Worm (Caenorhabditis elegans) whole organism, L4 larva: ENCODE measurements around the gene Y41D4B.24.

Experiments used
- R02D3.7 ChIP-seq: fragments of 150-350 bp; sonication (generic microtip); optimal IDR thresholded peaks from 3 replicates; lab custom pipeline; 2014; ENCODE audit warnings: missing biosample characterization, missing genetic modification characterization
- Y48G9A.11 ChIP-seq: fragments of 200-800 bp; sonication (Bioruptor generic); IDR thresholded peaks from 2 replicates; pipeline ENCODE4 v1.3.6; 2022; ENCODE audit warnings: missing genetic modification reagents, missing genetic modification characterization, missing compliant biosample characterization
- ZK546.5 ChIP-seq, 2 experiments: sonication (generic microtip); optimal IDR thresholded peaks; 2 replicates each; lab custom pipeline; 2017; ENCODE audit warnings: missing biosample characterization in 2 of 2, missing genetic modification characterization in 2 of 2
- aly-2 ChIP-seq: sonication (generic microtip); optimal IDR thresholded peaks from 2 replicates; lab custom pipeline; 2018; ENCODE audit warnings: missing biosample characterization, missing genetic modification characterization
- ama-1 ChIP-seq: fragments of 150-350 bp; optimal IDR thresholded peaks from 2 replicates; lab custom pipeline; 2014; ENCODE audit warnings: inconsistent platforms, mixed read lengths
- ceh-44 ChIP-seq: fragments of 200-800 bp; sonication (Bioruptor generic); IDR thresholded peaks from 2 replicates; pipeline ENCODE4 v1.3.6; 2022; ENCODE audit warnings: missing genetic modification reagents, missing genetic modification characterization, missing compliant biosample characterization
- ceh-82 ChIP-seq: sonication (generic microtip); optimal IDR thresholded peaks from 2 replicates; lab custom pipeline; 2017; ENCODE audit warnings: missing biosample characterization, missing genetic modification characterization
- dpl-1 ChIP-seq: fragments of 150-350 bp; optimal IDR thresholded peaks from 2 replicates; lab custom pipeline; 2014; ENCODE audit warnings: missing biosample characterization, missing genetic modification reagents, missing genetic modification characterization
- lin-13 ChIP-seq: fragments of 150-350 bp; optimal IDR thresholded peaks from 2 replicates; lab custom pipeline; 2014; ENCODE audit warnings: missing biosample characterization, missing genetic modification reagents, missing genetic modification characterization
- madf-9 ChIP-seq: fragments of 200-800 bp; sonication (Bioruptor generic); conservative IDR thresholded peaks from 2 replicates; pipeline ENCODE4 v1.3.6; 2022; ENCODE audit warnings: missing genetic modification reagents, missing genetic modification characterization, missing compliant biosample characterization
- pha-4 ChIP-seq, 2 experiments: fragments of 150-350 bp in 1 of 2; fragments of 200-800 bp in 1 of 2; sonication (Bioruptor generic) in 1 of 2; IDR thresholded peaks in 1 of 2; optimal IDR thresholded peaks in 1 of 2; 2 replicates each; pipeline versions ENCODE4 v1.3.6 to Lab custom; 2014 to 2022; ENCODE audit warnings: missing genetic modification characterization in 2 of 2, missing genetic modification reagents in 2 of 2, missing biosample characterization in 1 of 2, missing compliant biosample characterization in 1 of 2
- sdz-12 ChIP-seq: fragments of 200-800 bp; sonication (Bioruptor generic); optimal IDR thresholded peaks from 2 replicates; lab custom pipeline; 2018; ENCODE audit warnings: mild to moderate bottlenecking, missing genetic modification characterization, missing compliant biosample characterization
- unc-62 ChIP-seq, 3 experiments: fragments of 150-350 bp in 1 of 3; sonication (generic microtip); optimal IDR thresholded peaks in 2 of 3; peaks in 1 of 3; 1 replicate in 1 of 3; 2 replicates in 2 of 3; lab custom pipeline; 2014 to 2017; ENCODE audit warnings: missing biosample characterization in 3 of 3, missing genetic modification characterization in 3 of 3, missing genetic modification reagents in 3 of 3, missing genotype in 1 of 3
- zag-1 ChIP-seq: fragments of 150-350 bp; optimal IDR thresholded peaks from 2 replicates; lab custom pipeline; 2014; ENCODE audit warnings: missing biosample characterization, missing genetic modification characterization

ce11 chrIV:1659045-1659741 lies 22.8 kb downstream of the Y41D4B.24 start, which contains the start of gene rps-28:
- TF ChIP-seq zag-1 (tag; lab: Kevin White, UChicago): peak; percentile 19
- TF ChIP-seq unc-62 (GFP tag; optimal IDR thresholded peaks at IDR 0.05 in 1 of 2; lab: Kevin White, UChicago): peak in 1 of 2 experiments; percentile 92
- no peak for TF ChIP-seq unc-62 (tag; optimal IDR thresholded peaks at IDR 0.05; lab: Kevin White, UChicago)
- peak; percentile 91 for TF ChIP-seq dpl-1 (GFP tag; lab: Kevin White, UChicago)
- TF ChIP-seq ama-1 (lab: Kevin White, UChicago): peak; percentile 84
- no peak for TF ChIP-seq ceh-82
- TF ChIP-seq R02D3.7: peak; percentile 35
- peak; percentile 72; the same call in 1 of the 2 replicates for TF ChIP-seq ceh-44 (GFP tag; lab: Robert Waterston, UW)
- TF ChIP-seq lin-13 (GFP tag; lab: Kevin White, UChicago): peak; percentile 97
- no peak for TF ChIP-seq aly-2
- no peak for TF ChIP-seq sdz-12
- peak; percentile 86 for TF ChIP-seq pha-4 (GFP tag; IDR thresholded peaks at IDR 0.05; lab: Robert Waterston, UW)
- TF ChIP-seq pha-4 (tag; optimal IDR thresholded peaks at IDR 0.05; lab: Kevin White, UChicago): peak; percentile 86
- peak; percentile 92 for TF ChIP-seq madf-9 (GFP tag; lab: Robert Waterston, UW)
- peak; percentile 100 for TF ChIP-seq Y48G9A.11 (GFP tag; lab: Robert Waterston, UW)
- TF ChIP-seq ZK546.5 (tag; optimal IDR thresholded peaks at IDR 0.05; lab: Kevin White, UChicago): peak in 1 of 2 experiments; percentile 73
